Worm (Caenorhabditis elegans) whole organism, L1 larva: ENCODE results near the gene tag-276.

Experiments used
- nhr-90 ChIP-seq: sonication (generic microtip); optimal IDR thresholded peaks from 2 replicates; lab custom pipeline; 2016; ENCODE audit warnings: mild to moderate bottlenecking, missing genetic modification characterization, missing compliant biosample characterization; ENCODE audit not compliant: poor library complexity
- sox-4 ChIP-seq: sonication (generic microtip); optimal IDR thresholded peaks from 2 replicates; lab custom pipeline; 2016; ENCODE audit warnings: missing genetic modification characterization, missing compliant biosample characterization
- unc-98 ChIP-seq: fragments of 200-800 bp; sonication (Bioruptor generic); IDR thresholded peaks from 2 replicates; pipeline ENCODE4 v1.3.6; 2022; ENCODE audit warnings: missing genetic modification characterization, missing compliant biosample characterization

DNA sequence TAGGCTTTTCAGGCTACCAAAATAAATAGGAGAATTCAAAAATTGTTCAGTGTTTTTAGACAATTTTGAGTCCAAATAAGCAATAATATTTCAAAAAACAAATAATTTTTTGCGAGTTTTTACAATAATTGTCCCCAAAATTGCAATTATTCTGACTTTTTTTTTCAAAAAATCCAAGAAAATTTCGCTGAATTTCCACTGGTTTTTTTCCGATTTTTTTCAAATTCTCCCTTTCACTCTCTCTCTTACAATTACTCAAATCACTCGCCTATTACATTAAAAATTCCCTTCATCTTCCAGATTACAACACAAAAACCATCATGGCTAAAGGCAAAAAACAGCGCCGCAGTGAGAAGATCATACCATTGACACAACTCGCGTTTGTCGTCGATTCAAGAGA is 40.1 kb upstream of the tag-276 start, which contains the start of gene Y57A10A.31:
- no peak for TF ChIP-seq sox-4 (tag; lab: Kevin White, UChicago)
- TF ChIP-seq unc-98 (GFP tag; lab: Robert Waterston, UW): no peak
- TF ChIP-seq nhr-90 (tag; lab: Kevin White, UChicago): no peak
